Fruit fly (Drosophila melanogaster) whole organism, embryonic: ENCODE data around the gene CG14913.

Experiments
- B-H2 ChIP-seq: fragments of 200-800 bp; sonication (Bioruptor generic); optimal IDR thresholded peaks from 2 replicates; lab custom pipeline; 2018; ENCODE audit warnings: missing biosample characterization, mild to moderate bottlenecking, missing genetic modification characterization
- Bgb ChIP-seq: fragments of 200-800 bp; sonication (Bioruptor generic); IDR thresholded peaks from 2 replicates; pipeline ENCODE4 v1.3.6; 2022; ENCODE audit warnings: missing biosample characterization, missing genetic modification characterization; ENCODE audit not compliant: partially characterized antibody
- CG10209 ChIP-seq: fragments of 200-800 bp; sonication (Bioruptor generic); optimal IDR thresholded peaks from 3 replicates; lab custom pipeline; 2017; ENCODE audit warnings: missing biosample characterization, mild to moderate bottlenecking, missing genetic modification characterization, missing genetic modification reagents
- CG10565 ChIP-seq: fragments of 200-800 bp; sonication (Bioruptor generic); optimal IDR thresholded peaks from 3 replicates; lab custom pipeline; 2016; ENCODE audit warnings: missing biosample characterization, mild to moderate bottlenecking, missing genetic modification characterization
- CG12104 ChIP-seq: fragments of 200-800 bp; sonication (Bioruptor generic); optimal IDR thresholded peaks from 3 replicates; lab custom pipeline; 2016; ENCODE audit warnings: missing biosample characterization, missing genetic modification characterization
- CG12942 ChIP-seq: fragments of 200-800 bp; sonication (Bioruptor generic); optimal IDR thresholded peaks from 3 replicates; lab custom pipeline; 2016; ENCODE audit warnings: missing biosample characterization, missing genetic modification characterization
- CG13624 ChIP-seq: fragments of 200-800 bp; sonication (Bioruptor generic); optimal IDR thresholded peaks from 2 replicates; lab custom pipeline; 2016; ENCODE audit warnings: missing biosample characterization, missing genetic modification characterization
- CG1529 ChIP-seq: fragments of 200-800 bp; sonication (Bioruptor generic); optimal IDR thresholded peaks from 3 replicates; lab custom pipeline; 2018; ENCODE audit warnings: missing biosample characterization, missing genetic modification characterization
- CG16779 ChIP-seq: fragments of 200-800 bp; sonication (Bioruptor generic); IDR thresholded peaks from 2 replicates; pipeline ENCODE4 v1.3.6; 2022; ENCODE audit warnings: missing biosample characterization, missing genetic modification characterization
- CG17385 ChIP-seq: fragments of 200-800 bp; sonication (Bioruptor generic); optimal IDR thresholded peaks from 3 replicates; lab custom pipeline; 2018; ENCODE audit warnings: missing biosample characterization, mild to moderate bottlenecking, missing genetic modification characterization
- CG34376 ChIP-seq: fragments of 200-800 bp; sonication (Bioruptor generic); optimal IDR thresholded peaks from 2 replicates; lab custom pipeline; 2018; ENCODE audit warnings: missing biosample characterization, mild to moderate bottlenecking, missing genetic modification characterization
- CG5953 ChIP-seq: fragments of 200-800 bp; sonication (Bioruptor generic); IDR thresholded peaks from 2 replicates; pipeline ENCODE4 v1.3.6; 2022; ENCODE audit warnings: missing biosample characterization, missing genetic modification characterization
- CG6791 ChIP-seq: fragments of 200-800 bp; sonication (Bioruptor generic); IDR thresholded peaks from 3 replicates; pipeline ENCODE4 v1.3.6; 2022; ENCODE audit warnings: missing biosample characterization, missing genetic modification characterization; ENCODE audit not compliant: partially characterized antibody
- CG6854 ChIP-seq: fragments of 200-800 bp; sonication (Bioruptor generic); optimal IDR thresholded peaks from 3 replicates; lab custom pipeline; 2017; ENCODE audit warnings: missing biosample characterization, mild to moderate bottlenecking, missing genetic modification characterization
- CG8359 ChIP-seq: fragments of 200-800 bp; sonication (Bioruptor generic); optimal IDR thresholded peaks from 2 replicates; lab custom pipeline; 2017; ENCODE audit warnings: missing biosample characterization, mild to moderate bottlenecking, missing genetic modification characterization, borderline replicate concordance
- CG8924 ChIP-seq: fragments of 200-800 bp; optimal IDR thresholded peaks from 3 replicates; lab custom pipeline; 2019; ENCODE audit warnings: missing biosample characterization, mild to moderate bottlenecking, missing genetic modification characterization, moderate library complexity
- Eip74EF ChIP-seq, 2 experiments: fragments of 200-800 bp in 1 of 2; fragments of >200 bp in 1 of 2; sonication (Bioruptor generic) in 1 of 2; optimal IDR thresholded peaks; 2 replicates each; lab custom pipeline; 2017 to 2019; ENCODE audit warnings: missing biosample characterization in 2 of 2, missing genetic modification characterization in 2 of 2, mild to moderate bottlenecking in 1 of 2, moderate library complexity in 1 of 2
- MBD-R2 ChIP-seq: fragments of 200-800 bp; sonication (Bioruptor generic); IDR thresholded peaks from 2 replicates; pipeline ENCODE4 v1.3.6; 2022; ENCODE audit warnings: missing biosample characterization, missing genetic modification characterization
- Mad ChIP-seq: fragments of 200-800 bp; sonication (Bioruptor generic); optimal IDR thresholded peaks from 2 replicates; lab custom pipeline; 2016; ENCODE audit warnings: missing biosample characterization, missing genetic modification characterization
- Mrtf ChIP-seq: fragments of 200-800 bp; sonication (Bioruptor generic); IDR thresholded peaks from 3 replicates; pipeline ENCODE4 v1.3.6; 2022; ENCODE audit warnings: missing biosample characterization, missing genetic modification characterization
- NfI ChIP-seq: fragments of 200-800 bp; sonication (Bioruptor generic); optimal IDR thresholded peaks from 3 replicates; lab custom pipeline; 2018; ENCODE audit warnings: missing biosample characterization, mild to moderate bottlenecking, missing genetic modification characterization, moderate library complexity
- Sox100B ChIP-seq: fragments of 200-800 bp; sonication (Bioruptor generic); optimal IDR thresholded peaks from 3 replicates; lab custom pipeline; 2018; ENCODE audit warnings: missing biosample characterization, mild to moderate bottlenecking, missing genetic modification characterization
- TFAM ChIP-seq: fragments of 200-800 bp; sonication (Bioruptor generic); optimal IDR thresholded peaks from 2 replicates; lab custom pipeline; 2017; ENCODE audit warnings: missing biosample characterization, missing genetic modification characterization, inconsistent platforms
- Xrp1 ChIP-seq: fragments of 200-800 bp; sonication (Bioruptor generic); IDR thresholded peaks from 2 replicates; pipeline ENCODE4 v1.3.6; 2022; ENCODE audit warnings: missing biosample characterization, missing genetic modification characterization
- bab2 ChIP-seq: fragments of 200-800 bp; sonication (Bioruptor generic); optimal IDR thresholded peaks from 2 replicates; lab custom pipeline; 2016; ENCODE audit warnings: missing biosample characterization, missing genetic modification characterization
- bcd ChIP-seq: fragments of 200-800 bp; sonication (Bioruptor generic); optimal IDR thresholded peaks from 2 replicates; lab custom pipeline; 2017; ENCODE audit warnings: missing biosample characterization, mild to moderate bottlenecking, missing genetic modification characterization
- cas ChIP-seq: fragments of 200-800 bp; sonication (Bioruptor generic); IDR thresholded peaks from 2 replicates; pipeline ENCODE4 v1.3.6; 2022; ENCODE audit warnings: missing biosample characterization, missing genetic modification characterization
- cwo ChIP-seq: fragments of 200-800 bp; sonication (Bioruptor generic); optimal IDR thresholded peaks from 3 replicates; lab custom pipeline; 2017; ENCODE audit warnings: missing biosample characterization, missing genetic modification characterization, mild to moderate bottlenecking, moderate library complexity, missing genetic modification reagents
- dmrt11E ChIP-seq: fragments of 200-800 bp; sonication (Bioruptor generic); optimal IDR thresholded peaks from 3 replicates; lab custom pipeline; 2018; ENCODE audit warnings: missing biosample characterization, mild to moderate bottlenecking, missing genetic modification characterization, moderate library complexity
- esg ChIP-seq: fragments of 200-800 bp; sonication (Bioruptor generic); conservative IDR thresholded peaks from 2 replicates; pipeline ENCODE4 v1.3.6; 2022; ENCODE audit warnings: missing biosample characterization, missing genetic modification characterization
- gt ChIP-seq: fragments of 200-800 bp; sonication (Bioruptor generic); IDR thresholded peaks from 2 replicates; pipeline ENCODE4 v1.3.6; 2022; ENCODE audit warnings: missing biosample characterization, missing genetic modification characterization
- hb ChIP-seq: fragments of 200-800 bp; sonication (Bioruptor generic); IDR thresholded peaks from 3 replicates; pipeline ENCODE4 v1.3.6; 2022; ENCODE audit warnings: missing biosample characterization, missing genetic modification characterization; ENCODE audit not compliant: partially characterized antibody
- hkb ChIP-seq, 2 experiments: fragments of 200-800 bp in 1 of 2; fragments of >200 bp in 1 of 2; sonication (Bioruptor generic) in 1 of 2; IDR thresholded peaks in 1 of 2; optimal IDR thresholded peaks in 1 of 2; 2 replicates each; pipeline versions ENCODE4 v1.3.6 to Lab custom; 2017 to 2022; ENCODE audit warnings: missing biosample characterization in 1 of 2, missing genetic modification characterization in 1 of 2
- lilli ChIP-seq: fragments of 200-800 bp; sonication (Bioruptor generic); optimal IDR thresholded peaks from 3 replicates; lab custom pipeline; 2016; ENCODE audit warnings: missing biosample characterization, missing genetic modification characterization
- luna ChIP-seq: fragments of 200-800 bp; sonication (Bioruptor generic); optimal IDR thresholded peaks from 2 replicates; lab custom pipeline; 2016; ENCODE audit warnings: missing biosample characterization, missing genetic modification characterization
- maf-S ChIP-seq: fragments of 200-800 bp; sonication (Bioruptor generic); optimal IDR thresholded peaks from 2 replicates; lab custom pipeline; 2016; ENCODE audit warnings: missing biosample characterization, missing genetic modification characterization
- nerfin-1 ChIP-seq: fragments of 200-800 bp; sonication (Bioruptor generic); optimal IDR thresholded peaks from 3 replicates; lab custom pipeline; 2019; ENCODE audit warnings: missing biosample characterization, mild to moderate bottlenecking, missing genetic modification characterization, moderate library complexity
- onecut ChIP-seq: fragments of 200-800 bp; sonication (Bioruptor generic); IDR thresholded peaks from 2 replicates; pipeline ENCODE4 v1.3.6; 2022; ENCODE audit warnings: missing biosample characterization, missing genetic modification characterization
- p53 ChIP-seq: fragments of 200-800 bp; sonication (Bioruptor generic); optimal IDR thresholded peaks from 2 replicates; lab custom pipeline; 2016; ENCODE audit warnings: missing biosample characterization, missing genetic modification characterization
- psq ChIP-seq: fragments of 200-800 bp; sonication (Bioruptor generic); optimal IDR thresholded peaks from 2 replicates; lab custom pipeline; 2017; ENCODE audit warnings: missing biosample characterization, missing genetic modification characterization
- rib ChIP-seq: fragments of 200-800 bp; sonication (Bioruptor generic); IDR thresholded peaks from 2 replicates; pipeline ENCODE4 v1.3.6; 2022; ENCODE audit warnings: missing biosample characterization, missing genetic modification characterization
- sc ChIP-seq, 3 experiments: fragments of >200 bp in 2 of 3; fragments of 200-800 bp in 1 of 3; sonication (Bioruptor generic) in 1 of 3; optimal IDR thresholded peaks; 2 replicates in 2 of 3; 3 replicates in 1 of 3; lab custom pipeline; 2017; ENCODE audit warnings: mild to moderate bottlenecking in 1 of 3, missing biosample characterization in 1 of 3, missing genetic modification characterization in 1 of 3, missing genetic modification reagents in 1 of 3
- sima ChIP-seq: fragments of 200-800 bp; sonication (Bioruptor generic); optimal IDR thresholded peaks from 2 replicates; lab custom pipeline; 2016; ENCODE audit warnings: missing biosample characterization, missing genetic modification characterization
- sr ChIP-seq: fragments of 200-800 bp; sonication (Bioruptor generic); IDR thresholded peaks from 3 replicates; pipeline ENCODE4 v1.3.6; 2022; ENCODE audit warnings: missing biosample characterization, missing genetic modification characterization
- stwl ChIP-seq: fragments of 200-800 bp; sonication (Bioruptor generic); optimal IDR thresholded peaks from 3 replicates; lab custom pipeline; 2018; ENCODE audit warnings: missing biosample characterization, mild to moderate bottlenecking, missing genetic modification characterization, moderate library complexity
- unpg ChIP-seq: fragments of 200-800 bp; sonication (Bioruptor generic); optimal IDR thresholded peaks from 3 replicates; lab custom pipeline; 2018; ENCODE audit warnings: missing biosample characterization, mild to moderate bottlenecking, missing genetic modification characterization, moderate library complexity
- wdn ChIP-seq: fragments of 200-800 bp; sonication (Bioruptor generic); IDR thresholded peaks from 2 replicates; pipeline ENCODE4 v1.3.6; 2022; ENCODE audit warnings: missing biosample characterization, missing genetic modification characterization

CG14913 gene

dm6 chr2L:11003925-11004673 is 12.7 kb upstream of the CG14913 start, which contains the start of gene RpL9 (continued):
- TF ChIP-seq Eip74EF (GFP tag; optimal IDR thresholded peaks at IDR 0.05; lab: Kevin White, UChicago) (no peak), hb (no peak), stwl (tag; lab: Kevin White, UChicago) (peak; percentile 20), CG34376 (GFP tag; lab: Kevin White, UChicago) (peak; percentile 92), CG16779 (GFP tag; lab: Robert Waterston, UW) (peak; percentile 75), lilli (GFP tag; lab: Kevin White, UChicago) (peak; percentile 45), sima (GFP tag; lab: Kevin White, UChicago) (peak; percentile 9), rib (GFP tag; lab: Robert Waterston, UW) (peak; percentile 43; the same call in 1 of the 2 replicates), CG8359 (GFP tag; lab: Kevin White, UChicago) (peak; percentile 63), CG12942 (no peak), Mad (GFP tag; lab: Kevin White, UChicago) (peak; percentile 50), luna (GFP tag; lab: Kevin White, UChicago) (peak; percentile 77), cwo (no peak), CG8924 (tag; lab: Kevin White, UChicago) (no peak), CG12104 (GFP tag; lab: Kevin White, UChicago) (peak; percentile 68), CG10565 (GFP tag; lab: Kevin White, UChicago) (no peak), CG5953 (GFP tag; lab: Robert Waterston, UW) (no peak; the same call in 1 of the 2 replicates), unpg (peak; percentile 79), sc (optimal IDR thresholded peaks at IDR 0.05; lab: Kevin White, UChicago) (no peak), sc (GFP tag; optimal IDR thresholded peaks at IDR 0.05; lab: Kevin White, UChicago) (peak; percentile 53), dmrt11E (peak; percentile 49), MBD-R2 (peak; percentile 69), sr (GFP tag; lab: Robert Waterston, UW) (no peak), maf-S (peak; percentile 60), B-H2 (GFP tag; lab: Kevin White, UChicago) (peak; percentile 81), CG13624 (GFP tag; lab: Kevin White, UChicago) (peak; percentile 68), Xrp1 (GFP tag; lab: Robert Waterston, UW) (0 out of 2 replicates have a peak, but pooled peaks have one; percentile 6), p53 (GFP tag; lab: Kevin White, UChicago) (peak; percentile 80), CG6854 (GFP tag; lab: Kevin White, UChicago) (peak; percentile 84), psq (peak; percentile 32), TFAM (GFP tag; lab: Kevin White, UChicago) (no peak), wdn (GFP tag; lab: Robert Waterston, UW) (no peak; the same call in 1 of the 2 replicates), NfI (GFP tag; lab: Kevin White, UChicago) (no peak), hkb (optimal IDR thresholded peaks at IDR 0.05; lab: Kevin White, UChicago) (no peak), hkb (GFP tag; IDR thresholded peaks at IDR 0.05; lab: Robert Waterston, UW) (peak; percentile 83), onecut (GFP tag; lab: Robert Waterston, UW) (peak; percentile 85), cas (peak; percentile 25; the same call in 1 of the 2 replicates), Sox100B (GFP tag; lab: Kevin White, UChicago) (peak; percentile 81), CG6791 (GFP tag; lab: Robert Waterston, UW) (no peak), gt (GFP tag; lab: Robert Waterston, UW) (no peak), Mrtf (GFP tag; lab: Robert Waterston, UW) (no peak), bab2 (GFP tag; lab: Kevin White, UChicago) (peak; percentile 16), CG17385 (GFP tag; lab: Kevin White, UChicago) (peak; percentile 82), esg (GFP tag; lab: Robert Waterston, UW) (no peak), bcd (GFP tag; lab: Kevin White, UChicago) (peak; percentile 85), CG10209 (no peak), nerfin-1 (tag; lab: Kevin White, UChicago) (peak; percentile 70), CG1529 (GFP tag; lab: Kevin White, UChicago) (peak; percentile 69), Bgb (peak; percentile 17; the same call in 1 of the 2 replicates)
